Fruit fly (Drosophila melanogaster) whole organism, embryonic: ENCODE data around the gene CG13700.
A peak's percentile ranks its signal among the peaks of the same experiment; 100 is the strongest.

Source experiments
- Atf6 ChIP-seq: fragments of 200-800 bp; sonication (Bioruptor generic); IDR thresholded peaks from 2 replicates; pipeline ENCODE4 v1.3.6; 2022; ENCODE audit warnings: missing biosample characterization, missing genetic modification characterization
- CG10462 ChIP-seq: fragments of 200-800 bp; sonication (Bioruptor generic); optimal IDR thresholded peaks from 2 replicates; lab custom pipeline; 2016; ENCODE audit warnings: missing biosample characterization, missing genetic modification characterization
- CG11247 ChIP-seq: fragments of 200-800 bp; sonication (Bioruptor generic); IDR thresholded peaks from 2 replicates; pipeline ENCODE4 v1.3.6; 2022; ENCODE audit warnings: missing biosample characterization, missing genetic modification characterization
- CG12155 ChIP-seq: fragments of 200-800 bp; sonication (Bioruptor generic); optimal IDR thresholded peaks from 3 replicates; lab custom pipeline; 2016; ENCODE audit warnings: missing biosample characterization, missing genetic modification characterization
- CG1233 ChIP-seq: fragments of 200-800 bp; sonication (Bioruptor generic); optimal IDR thresholded peaks from 4 replicates; lab custom pipeline; 2018; ENCODE audit warnings: missing biosample characterization, mild to moderate bottlenecking, missing genetic modification characterization
- CG12942 ChIP-seq: fragments of 200-800 bp; sonication (Bioruptor generic); optimal IDR thresholded peaks from 3 replicates; lab custom pipeline; 2016; ENCODE audit warnings: missing biosample characterization, missing genetic modification characterization
- CG13287 ChIP-seq: fragments of 200-800 bp; sonication (Bioruptor generic); IDR thresholded peaks from 2 replicates; pipeline ENCODE4 v1.3.6; 2022; ENCODE audit warnings: missing biosample characterization, missing genetic modification characterization; ENCODE audit not compliant: partially characterized antibody
- CG17361 ChIP-seq: fragments of 200-800 bp; sonication (Bioruptor generic); IDR thresholded peaks from 3 replicates; pipeline ENCODE4 v1.3.6; 2022; ENCODE audit warnings: missing biosample characterization, missing genetic modification characterization
- CG17912 ChIP-seq: fragments of 200-800 bp; sonication (Bioruptor generic); optimal IDR thresholded peaks from 2 replicates; lab custom pipeline; 2018; ENCODE audit warnings: missing biosample characterization, mild to moderate bottlenecking, missing genetic modification characterization
- CG18262 ChIP-seq: fragments of 200-800 bp; optimal IDR thresholded peaks from 3 replicates; lab custom pipeline; 2019; ENCODE audit warnings: missing biosample characterization, mild to moderate bottlenecking, missing genetic modification characterization, moderate library complexity
- CG18619 ChIP-seq: fragments of 200-800 bp; sonication (Bioruptor generic); optimal IDR thresholded peaks from 3 replicates; lab custom pipeline; 2017; ENCODE audit warnings: missing biosample characterization, mild to moderate bottlenecking, missing genetic modification characterization
- CG31224 ChIP-seq: fragments of 200-800 bp; sonication (Bioruptor generic); IDR thresholded peaks from 2 replicates; pipeline ENCODE4 v1.3.6; 2022; ENCODE audit warnings: missing biosample characterization, missing genetic modification characterization
- CG3847 ChIP-seq: fragments of 200-800 bp; sonication (Bioruptor generic); IDR thresholded peaks from 2 replicates; pipeline ENCODE4 v1.3.6; 2022; ENCODE audit warnings: missing biosample characterization, missing genetic modification characterization
- CG4360 ChIP-seq: fragments of 200-800 bp; sonication (Bioruptor generic); IDR thresholded peaks from 2 replicates; pipeline ENCODE4 v1.3.6; 2022; ENCODE audit warnings: missing biosample characterization, missing genetic modification characterization
- CG4707 ChIP-seq: fragments of 200-800 bp; sonication (Bioruptor generic); optimal IDR thresholded peaks from 2 replicates; lab custom pipeline; 2018; ENCODE audit warnings: missing biosample characterization, mild to moderate bottlenecking, missing genetic modification characterization, moderate library complexity
- CG4730 ChIP-seq: fragments of 200-800 bp; sonication (Bioruptor generic); IDR thresholded peaks from 2 replicates; pipeline ENCODE4 v1.3.6; 2022; ENCODE audit warnings: missing biosample characterization, missing genetic modification characterization
- CG4820 ChIP-seq: fragments of 200-800 bp; sonication (Bioruptor generic); optimal IDR thresholded peaks from 3 replicates; lab custom pipeline; 2016; ENCODE audit warnings: missing biosample characterization, missing genetic modification characterization
- CG5180 ChIP-seq: fragments of 200-800 bp; sonication (Bioruptor generic); optimal IDR thresholded peaks from 3 replicates; lab custom pipeline; 2017; ENCODE audit warnings: missing biosample characterization, missing genetic modification characterization, mild to moderate bottlenecking, moderate library complexity, missing genetic modification reagents
- CG6654 ChIP-seq: fragments of 200-800 bp; sonication (Bioruptor generic); optimal IDR thresholded peaks from 2 replicates; lab custom pipeline; 2017; ENCODE audit warnings: missing biosample characterization, mild to moderate bottlenecking, missing genetic modification characterization
- CG6683 ChIP-seq: fragments of 200-800 bp; sonication (Bioruptor generic); optimal IDR thresholded peaks from 2 replicates; lab custom pipeline; 2017; ENCODE audit warnings: missing biosample characterization, mild to moderate bottlenecking, missing genetic modification characterization, missing genetic modification reagents
- CG7786 ChIP-seq: fragments of 200-800 bp; sonication (Bioruptor generic); optimal IDR thresholded peaks from 2 replicates; lab custom pipeline; 2016; ENCODE audit warnings: missing biosample characterization, missing genetic modification characterization
- CG9876 ChIP-seq: fragments of 200-800 bp; sonication (Bioruptor generic); optimal IDR thresholded peaks from 2 replicates; lab custom pipeline; 2016; ENCODE audit warnings: missing biosample characterization, missing genetic modification characterization
- CTCF ChIP-seq: fragments of 200-800 bp; sonication (Bioruptor generic); optimal IDR thresholded peaks from 2 replicates; lab custom pipeline; 2017; ENCODE audit warnings: missing biosample characterization, mild to moderate bottlenecking, missing genetic modification characterization, moderate library complexity
- Dbx ChIP-seq: fragments of 200-800 bp; sonication (Bioruptor generic); IDR thresholded peaks from 3 replicates; pipeline ENCODE4 v1.3.6; 2022; ENCODE audit warnings: missing biosample characterization, missing genetic modification characterization
- Dll ChIP-seq: fragments of 200-800 bp; sonication (Bioruptor generic); IDR thresholded peaks from 4 replicates; pipeline ENCODE4 v1.3.6; 2022; ENCODE audit warnings: missing biosample characterization, missing genetic modification characterization; ENCODE audit not compliant: partially characterized antibody
- Fer3 ChIP-seq: fragments of 200-800 bp; sonication (Bioruptor generic); optimal IDR thresholded peaks from 2 replicates; lab custom pipeline; 2018; ENCODE audit warnings: missing biosample characterization, mild to moderate bottlenecking, missing genetic modification characterization, moderate library complexity
- Hmx ChIP-seq: fragments of 200-800 bp; sonication (Bioruptor generic); optimal IDR thresholded peaks from 2 replicates; lab custom pipeline; 2016; ENCODE audit warnings: missing biosample characterization, missing genetic modification characterization
- Lhr ChIP-seq: fragments of 200-800 bp; sonication (Bioruptor generic); optimal IDR thresholded peaks from 3 replicates; lab custom pipeline; 2017; ENCODE audit warnings: mild to moderate bottlenecking, missing biosample characterization, missing genetic modification reagents, missing genetic modification characterization
- Med ChIP-seq: fragments of 200-800 bp; sonication (Bioruptor generic); peaks from one replicate; lab custom pipeline; 2016; ENCODE audit warnings: missing biosample characterization, missing genetic modification characterization, mild to moderate bottlenecking, inconsistent platforms, moderate library complexity
- NC2β ChIP-seq: fragments of 200-800 bp; sonication (Bioruptor generic); optimal IDR thresholded peaks from 2 replicates; lab custom pipeline; 2016; ENCODE audit warnings: missing biosample characterization, missing genetic modification characterization
- NK7.1 ChIP-seq: fragments of 200-800 bp; sonication (Bioruptor generic); optimal IDR thresholded peaks from 3 replicates; lab custom pipeline; 2016; ENCODE audit warnings: missing biosample characterization, missing genetic modification characterization
- Poxn ChIP-seq: fragments of 200-800 bp; sonication (Bioruptor generic); IDR thresholded peaks from 2 replicates; pipeline ENCODE4 v1.3.6; 2022; ENCODE audit warnings: missing biosample characterization, missing genetic modification characterization
- Six4 ChIP-seq: fragments of 200-800 bp; sonication (Bioruptor generic); optimal IDR thresholded peaks from 2 replicates; lab custom pipeline; 2016; ENCODE audit warnings: missing biosample characterization, missing genetic modification characterization
- abd-A ChIP-seq: fragments of 200-800 bp; sonication (Bioruptor generic); optimal IDR thresholded peaks from 3 replicates; lab custom pipeline; 2019; ENCODE audit warnings: missing biosample characterization, mild to moderate bottlenecking, missing genetic modification characterization, moderate library complexity
- ac ChIP-seq: fragments of 200-800 bp; sonication (Bioruptor generic); optimal IDR thresholded peaks from 3 replicates; lab custom pipeline; 2017; ENCODE audit warnings: missing biosample characterization, mild to moderate bottlenecking, missing genetic modification characterization
- ase ChIP-seq: fragments of 200-800 bp; sonication (Bioruptor generic); IDR thresholded peaks from 3 replicates; pipeline ENCODE4 v1.3.6; 2022; ENCODE audit warnings: missing biosample characterization, missing genetic modification characterization
- ci ChIP-seq: fragments of 200-800 bp; sonication (Bioruptor generic); IDR thresholded peaks from 3 replicates; pipeline ENCODE4 v1.3.6; 2022; ENCODE audit warnings: missing biosample characterization, missing genetic modification characterization
- da ChIP-seq: fragments of 200-800 bp; sonication (Bioruptor generic); optimal IDR thresholded peaks from 2 replicates; lab custom pipeline; 2016; ENCODE audit warnings: missing biosample characterization, missing genetic modification characterization
- dysf ChIP-seq: fragments of 200-800 bp; sonication (Bioruptor generic); IDR thresholded peaks from 3 replicates; pipeline ENCODE4 v1.3.6; 2022; ENCODE audit warnings: missing biosample characterization, missing genetic modification characterization
- ems ChIP-seq: fragments of 200-800 bp; sonication (Bioruptor generic); optimal IDR thresholded peaks from 3 replicates; lab custom pipeline; 2016; ENCODE audit warnings: missing biosample characterization, missing genetic modification characterization
- gcm ChIP-seq: fragments of 200-800 bp; sonication (Bioruptor generic); optimal IDR thresholded peaks from 2 replicates; lab custom pipeline; 2019; ENCODE audit warnings: missing biosample characterization, mild to moderate bottlenecking, missing genetic modification characterization, moderate library complexity
- gem ChIP-seq: fragments of 200-800 bp; sonication (Bioruptor generic); optimal IDR thresholded peaks from 2 replicates; lab custom pipeline; 2019; ENCODE audit warnings: missing biosample characterization, mild to moderate bottlenecking, missing genetic modification characterization, moderate library complexity
- inv ChIP-seq: fragments of 200-800 bp; sonication (Bioruptor generic); IDR thresholded peaks from 2 replicates; pipeline ENCODE4 v1.3.6; 2022; ENCODE audit warnings: missing biosample characterization, missing genetic modification characterization; ENCODE audit not compliant: partially characterized antibody
- lov ChIP-seq, 2 experiments: fragments of 200-800 bp in 1 of 2; fragments of >200 bp in 1 of 2; sonication (Bioruptor generic) in 1 of 2; IDR thresholded peaks in 1 of 2; optimal IDR thresholded peaks in 1 of 2; 2 replicates in 1 of 2; 3 replicates in 1 of 2; pipeline versions ENCODE4 v1.3.6 to Lab custom; 2017 to 2022; ENCODE audit warnings: missing biosample characterization in 1 of 2, missing genetic modification characterization in 1 of 2
- nom ChIP-seq: fragments of 200-800 bp; sonication (Bioruptor generic); optimal IDR thresholded peaks from 2 replicates; lab custom pipeline; 2017; ENCODE audit warnings: missing biosample characterization, missing genetic modification characterization, mild to moderate bottlenecking, moderate library complexity, missing genetic modification reagents
- psq ChIP-seq: fragments of 200-800 bp; sonication (Bioruptor generic); optimal IDR thresholded peaks from 2 replicates; lab custom pipeline; 2017; ENCODE audit warnings: missing biosample characterization, missing genetic modification characterization
- ranshi ChIP-seq: fragments of 200-800 bp; sonication (Bioruptor generic); IDR thresholded peaks from 2 replicates; pipeline ENCODE4 v1.3.6; 2022; ENCODE audit warnings: missing biosample characterization, missing genetic modification characterization
- row ChIP-seq: fragments of 200-800 bp; sonication (Bioruptor generic); IDR thresholded peaks from 3 replicates; pipeline ENCODE4 v1.3.6; 2022; ENCODE audit warnings: missing biosample characterization, missing genetic modification characterization
- sens ChIP-seq: fragments of 200-800 bp; sonication (Bioruptor generic); peaks from one replicate; lab custom pipeline; 2016; ENCODE audit warnings: missing biosample characterization, missing genetic modification characterization
- sens-2 ChIP-seq: fragments of 200-800 bp; sonication (Bioruptor generic); IDR thresholded peaks from 2 replicates; pipeline ENCODE4 v1.3.6; 2022; ENCODE audit warnings: missing biosample characterization, missing genetic modification characterization
- vfl ChIP-seq: fragments of 200-800 bp; sonication (Bioruptor generic); optimal IDR thresholded peaks from 2 replicates; lab custom pipeline; 2016; ENCODE audit warnings: missing biosample characterization, missing genetic modification characterization
- zfh1 ChIP-seq: fragments of 200-800 bp; sonication (Bioruptor generic); IDR thresholded peaks from 3 replicates; pipeline ENCODE4 v1.3.6; 2022; ENCODE audit warnings: missing biosample characterization, missing genetic modification characterization

The CG13700 gene

dm6 chr3L:18348664-18349063, 47.6 kb upstream of the CG13700 start (continued):
- TF ChIP-seq ems (no peak), ci (peak; percentile 62; the same call in 1 of the 3 replicates), gem (peak; percentile 93), CG4707 (GFP tag; lab: Kevin White, UChicago) (peak; percentile 70), CG9876 (GFP tag; lab: Kevin White, UChicago) (no peak), CG17912 (no peak), gcm (peak; percentile 66), zfh1 (GFP tag; lab: Robert Waterston, UW) (peak; percentile 87), CG4730 (no peak), Lhr (GFP tag; lab: Kevin White, UChicago) (peak; percentile 61), Dbx (GFP tag; lab: Robert Waterston, UW) (no peak), NK7.1 (GFP tag; lab: Kevin White, UChicago) (peak; percentile 15), CG11247 (GFP tag; lab: Robert Waterston, UW) (no peak), row (GFP tag; lab: Robert Waterston, UW) (peak; percentile 76), CG5180 (peak; percentile 38), CG4360 (GFP tag; lab: Robert Waterston, UW) (peak; percentile 41; the same call in 1 of the 2 replicates), da (GFP tag; lab: Kevin White, UChicago) (no peak), ac (GFP tag; lab: Kevin White, UChicago) (peak; percentile 83), sens-2 (GFP tag; lab: Robert Waterston, UW) (peak; percentile 76), CG3847 (GFP tag; lab: Robert Waterston, UW) (peak; percentile 37), Atf6 (GFP tag; lab: Robert Waterston, UW) (no peak), ranshi (GFP tag; lab: Robert Waterston, UW) (peak; percentile 61; the same call in 1 of the 2 replicates), CG6654 (peak; percentile 41), NC2β (GFP tag; lab: Kevin White, UChicago) (peak; percentile 35), Dll (GFP tag; lab: Robert Waterston, UW) (no peak), ase (GFP tag; lab: Robert Waterston, UW) (no peak), psq (GFP tag; lab: Kevin White, UChicago) (peak; percentile 4), vfl (GFP tag; lab: Kevin White, UChicago) (peak; percentile 37), CG12942 (GFP tag; lab: Kevin White, UChicago) (peak; percentile 55), sens (peak; percentile 97), CG12155 (GFP tag; lab: Kevin White, UChicago) (peak; percentile 38), inv (GFP tag; lab: Robert Waterston, UW) (no peak), CG4820 (GFP tag; lab: Kevin White, UChicago) (peak; percentile 76), Poxn (GFP tag; lab: Robert Waterston, UW) (no peak), CG31224 (no peak), lov (optimal IDR thresholded peaks at IDR 0.05; lab: Kevin White, UChicago) (no peak), lov (GFP tag; IDR thresholded peaks at IDR 0.05; lab: Robert Waterston, UW) (no peak), Hmx (GFP tag; lab: Kevin White, UChicago) (peak; percentile 12), CG17361 (GFP tag; lab: Robert Waterston, UW) (peak; percentile 87), Med (GFP tag; lab: Kevin White, UChicago) (peak; percentile 42), Six4 (GFP tag; lab: Kevin White, UChicago) (peak; percentile 70), CG10462 (GFP tag; lab: Kevin White, UChicago) (peak; percentile 76), CG7786 (GFP tag; lab: Kevin White, UChicago) (peak; percentile 22), CTCF (GFP tag; lab: Kevin White, UChicago) (peak; percentile 8), nom (GFP tag; lab: Kevin White, UChicago) (no peak), CG18619 (GFP tag; lab: Kevin White, UChicago) (peak; percentile 44), Fer3 (tag; lab: Kevin White, UChicago) (peak; percentile 51), CG1233 (GFP tag; lab: Kevin White, UChicago) (peak; percentile 76), CG6683 (no peak), dysf (GFP tag; lab: Robert Waterston, UW) (peak; percentile 69; the same call in 2 of the 3 replicates), CG18262 (tag; lab: Kevin White, UChicago) (peak; percentile 96), CG13287 (no peak), abd-A (tag; lab: Kevin White, UChicago) (no peak)
